Worm (Caenorhabditis elegans): ENCODE data around the gene akap-1.

DNA sequence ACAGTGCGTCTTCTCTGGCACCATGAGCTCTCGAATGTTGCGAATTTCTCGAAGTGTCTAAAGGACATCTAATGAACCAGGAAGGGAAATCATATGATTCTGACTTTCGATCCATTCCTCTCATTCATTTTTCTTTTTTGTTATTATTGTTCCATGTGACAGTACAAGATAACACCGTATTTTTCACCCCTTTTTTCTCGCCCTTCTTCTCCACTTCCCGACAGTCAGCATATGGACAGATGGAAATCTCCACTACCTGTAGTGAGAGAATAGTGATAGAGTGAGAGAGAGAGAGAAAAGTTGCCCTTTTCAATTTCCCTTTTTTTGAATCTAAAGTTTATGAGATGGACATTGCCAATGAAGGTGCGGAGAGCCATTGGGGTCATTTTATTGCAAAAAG, 7.6 kb downstream of the akap-1 start:
- TF ChIP-seq med-1 (GFP tag; optimal IDR thresholded peaks at IDR 0.05; ENCODE audit: insufficient read depth) (no peak), klf-2 (GFP tag; conservative IDR thresholded peaks at IDR 0.05) (no peak), cog-1 (tag; optimal IDR thresholded peaks at IDR 0.05) (no peak), T22C8.4 (GFP tag; IDR thresholded peaks at IDR 0.05) (no peak)

Measured in whole organism, midembryonic.